Fruit fly (Drosophila melanogaster): ENCODE data around the gene yps.

yps gene

DNA sequence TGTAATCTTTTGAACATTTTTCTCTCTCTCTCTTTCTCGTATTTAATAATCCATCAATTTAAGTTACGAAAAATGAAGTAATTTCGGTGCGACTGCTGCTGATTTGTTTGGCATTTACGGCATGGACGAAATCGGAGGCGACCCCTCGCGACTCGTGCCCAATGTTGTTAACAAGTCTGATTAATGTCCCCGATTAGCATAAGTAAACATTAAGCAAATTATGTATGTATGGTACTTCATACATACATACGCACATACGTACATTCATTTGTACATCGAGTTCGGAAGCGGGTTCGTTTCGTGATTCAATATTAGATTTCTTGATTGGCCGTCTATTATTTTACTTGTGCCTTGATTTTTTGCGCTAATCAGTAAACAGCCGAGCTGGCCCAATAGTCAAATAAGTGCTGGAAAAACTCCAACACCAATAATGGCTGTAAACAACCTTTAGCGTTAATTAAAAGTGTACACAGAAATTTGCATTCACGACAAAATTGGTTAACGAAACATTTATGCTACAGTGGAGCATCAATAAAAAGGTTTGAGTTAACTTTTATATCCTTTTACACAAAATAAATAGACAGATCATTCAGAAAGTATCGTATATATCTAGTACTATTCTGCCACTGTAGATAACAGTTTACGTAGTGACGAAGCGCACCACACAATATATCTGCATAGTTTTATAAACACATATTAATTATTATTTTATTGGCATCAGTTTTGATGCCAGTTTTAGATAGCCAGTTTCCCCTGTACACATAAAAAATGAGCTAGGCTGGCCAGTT lies 33.9 kb downstream of the yps start:
- TF ChIP-seq HLH106 (tag; optimal IDR thresholded peaks at IDR 0.05) (peak; percentile 38), rgr (GFP tag; optimal IDR thresholded peaks at IDR 0.05) (peak; percentile 7), Hnf4 (GFP tag; optimal IDR thresholded peaks at IDR 0.05) (no peak), tai (GFP tag; optimal IDR thresholded peaks at IDR 0.05) (peak; percentile 39), foxo (GFP tag; optimal IDR thresholded peaks at IDR 0.05) (peak in 1 of 2 experiments; percentile 13), sv (GFP tag; optimal IDR thresholded peaks at IDR 0.05) (peak; percentile 56), Rel (GFP tag; optimal IDR thresholded peaks at IDR 0.05) (no peak), Rel (tag; optimal IDR thresholded peaks at IDR 0.05) (peak; percentile 44), psq (GFP tag; optimal IDR thresholded peaks at IDR 0.05) (no peak)

dm6 chr3L:12090184-12090897 lies 34.6 kb downstream of the yps start:
- TF ChIP-seq Dif (GFP tag; optimal IDR thresholded peaks at IDR 0.05; ENCODE audit: partially characterized antibody) = no peak
- no peak for TF ChIP-seq dl (GFP tag; optimal IDR thresholded peaks at IDR 0.05; ENCODE audit: insufficient read depth in 1 of 2, partially characterized antibody in 2 of 2)
- TF ChIP-seq lola (GFP tag; optimal IDR thresholded peaks at IDR 0.05) = no peak
- peak; percentile 9 for TF ChIP-seq OdsH (GFP tag; optimal IDR thresholded peaks at IDR 0.05)
- peak; percentile 90 for TF ChIP-seq psq (GFP tag; optimal IDR thresholded peaks at IDR 0.05)
- peak in 1 of 2 experiments; percentile 23 for TF ChIP-seq foxo (GFP tag; optimal IDR thresholded peaks at IDR 0.05)
- TF ChIP-seq Sp1 (GFP tag; optimal IDR thresholded peaks at IDR 0.05) = peak; percentile 49
- TF ChIP-seq br (GFP tag; optimal IDR thresholded peaks at IDR 0.05) = no peak
- no peak for TF ChIP-seq sv (GFP tag; optimal IDR thresholded peaks at IDR 0.05)
- peak; percentile 25 for TF ChIP-seq rgr (GFP tag; optimal IDR thresholded peaks at IDR 0.05)
- no peak for TF ChIP-seq jim (GFP tag; optimal IDR thresholded peaks at IDR 0.05)
- TF ChIP-seq h (GFP tag; optimal IDR thresholded peaks at IDR 0.05) = peak; percentile 25
- no peak for TF ChIP-seq Hr78 (GFP tag; optimal IDR thresholded peaks at IDR 0.05)
- peak; percentile 3 for TF ChIP-seq woc (GFP tag; optimal IDR thresholded peaks at IDR 0.05)
- no peak for TF ChIP-seq Hnf4 (GFP tag; optimal IDR thresholded peaks at IDR 0.05)
- no peak for TF ChIP-seq Rel (GFP tag; optimal IDR thresholded peaks at IDR 0.05)
- TF ChIP-seq Rel (tag; optimal IDR thresholded peaks at IDR 0.05) = peak; percentile 89
- no peak for TF ChIP-seq Dfd (GFP tag; optimal IDR thresholded peaks at IDR 0.05)
- no peak for TF ChIP-seq brk (GFP tag; optimal IDR thresholded peaks at IDR 0.05)
- peak; percentile 38 for TF ChIP-seq HLH106 (tag; optimal IDR thresholded peaks at IDR 0.05)
- peak; percentile 16 for TF ChIP-seq ey (GFP tag; optimal IDR thresholded peaks at IDR 0.05)
- no peak for TF ChIP-seq sage (GFP tag; optimal IDR thresholded peaks at IDR 0.05)
- TF ChIP-seq Vsx2 (GFP tag; optimal IDR thresholded peaks at IDR 0.05; ENCODE audit: partially characterized antibody) = no peak
- TF ChIP-seq pan (optimal IDR thresholded peaks at IDR 0.05) = no peak
- TF ChIP-seq Jra (GFP tag; optimal IDR thresholded peaks at IDR 0.05) = no peak
- TF ChIP-seq tai (GFP tag; optimal IDR thresholded peaks at IDR 0.05) = no peak
- TF ChIP-seq CrebA (GFP tag; optimal IDR thresholded peaks at IDR 0.05; ENCODE audit: borderline replicate concordance) = no peak
- TF ChIP-seq CG9705 (GFP tag; optimal IDR thresholded peaks at IDR 0.05) = no peak
- no peak for TF ChIP-seq Myc (optimal IDR thresholded peaks at IDR 0.05)
- TF ChIP-seq fru (GFP tag; optimal IDR thresholded peaks at IDR 0.05) = peak; percentile 4
- TF ChIP-seq Hr83 (GFP tag; optimal IDR thresholded peaks at IDR 0.05; ENCODE audit: poor library complexity, severe bottlenecking) = no peak
- TF ChIP-seq Mio (GFP tag; optimal IDR thresholded peaks at IDR 0.05) = no peak
- TF ChIP-seq GATAd (GFP tag; optimal IDR thresholded peaks at IDR 0.05) = no peak
- no peak for TF ChIP-seq N (GFP tag; optimal IDR thresholded peaks at IDR 0.05)
- peak; percentile 33 for TF ChIP-seq dmrt93B (GFP tag; optimal IDR thresholded peaks at IDR 0.05)
- no peak for TF ChIP-seq CG32264 (GFP tag; optimal IDR thresholded peaks at IDR 0.05)
- no peak for TF ChIP-seq Abd-B (GFP tag; optimal IDR thresholded peaks at IDR 0.05)
- TF ChIP-seq dsf (GFP tag; optimal IDR thresholded peaks at IDR 0.05; ENCODE audit: borderline replicate concordance) = no peak
- no peak for TF ChIP-seq usp (GFP tag; optimal IDR thresholded peaks at IDR 0.05)
